Worm (Caenorhabditis elegans): ENCODE data around the gene T21E8.4.

DNA sequence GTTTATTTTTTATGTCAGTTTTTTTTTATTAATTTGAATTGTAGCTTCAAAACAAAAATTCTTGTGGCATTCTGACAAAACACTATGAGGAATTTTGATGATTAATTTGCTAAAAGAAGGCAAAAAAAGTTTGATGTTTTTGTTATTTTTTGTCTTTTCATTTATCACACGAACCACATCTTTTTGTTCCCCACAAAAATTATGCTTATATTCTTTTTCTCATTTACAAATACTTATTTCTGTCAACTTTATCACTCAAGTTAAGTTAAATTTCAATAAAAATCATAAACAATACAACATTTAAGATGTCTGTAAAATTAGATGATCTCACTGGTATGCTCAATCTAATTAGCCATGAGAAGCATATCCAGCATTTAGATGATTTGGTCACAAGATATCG, 7.6 kb downstream of the T21E8.4 start, which contains the start of gene F47B10.6:
- no peak for TF ChIP-seq ets-4 (tag; optimal IDR thresholded peaks at IDR 0.05)
- TF ChIP-seq pat-9 (tag; optimal IDR thresholded peaks at IDR 0.05) = no peak
- no peak for TF ChIP-seq pax-1 (tag; optimal IDR thresholded peaks at IDR 0.05)
- no peak for TF ChIP-seq unc-86 (tag; optimal IDR thresholded peaks at IDR 0.05)
- no peak for TF ChIP-seq gmeb-2 (tag; optimal IDR thresholded peaks at IDR 0.05)
- no peak for TF ChIP-seq ztf-16 (tag; optimal IDR thresholded peaks at IDR 0.05)
- TF ChIP-seq dmd-4 (tag; optimal IDR thresholded peaks at IDR 0.05; ENCODE audit: borderline replicate concordance) = no peak
- TF ChIP-seq unc-55 (GFP tag; optimal IDR thresholded peaks at IDR 0.05) = no peak
- TF ChIP-seq C08G9.2 (tag; optimal IDR thresholded peaks at IDR 0.05) = no peak
- TF ChIP-seq madf-2 (tag; optimal IDR thresholded peaks at IDR 0.05) = no peak

Measured in whole organism, late embryonic.